Worm (Caenorhabditis elegans) whole organism, L4 larva: ENCODE measurements around the gene spv-1.
A peak's percentile ranks its signal among the peaks of the same experiment; 100 is the strongest.

Experiments
- F10B5.3 ChIP-seq: sonication (generic microtip); optimal IDR thresholded peaks from 2 replicates; lab custom pipeline; 2016; ENCODE audit warnings: mild to moderate bottlenecking, missing genetic modification characterization, missing compliant biosample characterization
- F37D6.2 ChIP-seq: sonication (generic microtip); optimal IDR thresholded peaks from 2 replicates; lab custom pipeline; 2016; ENCODE audit warnings: mild to moderate bottlenecking, missing genetic modification characterization, missing compliant biosample characterization
- R02D3.7 ChIP-seq: fragments of 150-350 bp; sonication (generic microtip); optimal IDR thresholded peaks from 3 replicates; lab custom pipeline; 2014; ENCODE audit warnings: missing biosample characterization, missing genetic modification characterization
- T20F7.1 ChIP-seq: fragments of 200-800 bp; sonication (Bioruptor generic); optimal IDR thresholded peaks from 2 replicates; lab custom pipeline; 2018; ENCODE audit warnings: mild to moderate bottlenecking, missing genetic modification characterization, missing compliant biosample characterization
- Y105C5A.15 ChIP-seq: fragments of 200-800 bp; sonication (Bioruptor generic); IDR thresholded peaks from 2 replicates; pipeline ENCODE4 v1.3.6; 2022; ENCODE audit warnings: missing genetic modification characterization, missing compliant biosample characterization
- Y48G9A.11 ChIP-seq: fragments of 200-800 bp; sonication (Bioruptor generic); IDR thresholded peaks from 2 replicates; pipeline ENCODE4 v1.3.6; 2022; ENCODE audit warnings: missing genetic modification reagents, missing genetic modification characterization, missing compliant biosample characterization
- ZK337.2 ChIP-seq: fragments of 200-800 bp; sonication (Bioruptor generic); IDR thresholded peaks from 2 replicates; pipeline ENCODE4 v1.3.6; 2022; ENCODE audit warnings: missing genetic modification reagents, missing genetic modification characterization, missing compliant biosample characterization
- ZK546.5 ChIP-seq, 2 experiments: sonication (generic microtip); optimal IDR thresholded peaks; 2 replicates each; lab custom pipeline; 2017; ENCODE audit warnings: missing biosample characterization in 2 of 2, missing genetic modification characterization in 2 of 2
- aha-1 ChIP-seq: fragments of 150-350 bp; peaks from one replicate; lab custom pipeline; 2014; ENCODE audit warnings: missing biosample characterization, missing genetic modification characterization
- ama-1 ChIP-seq: fragments of 150-350 bp; optimal IDR thresholded peaks from 2 replicates; lab custom pipeline; 2014; ENCODE audit warnings: inconsistent platforms, mixed read lengths
- ceh-62 ChIP-seq: sonication (generic microtip); optimal IDR thresholded peaks from 2 replicates; lab custom pipeline; 2017; ENCODE audit warnings: missing biosample characterization, missing genetic modification characterization
- cey-2 ChIP-seq: sonication (generic microtip); optimal IDR thresholded peaks from 3 replicates; lab custom pipeline; 2017; ENCODE audit warnings: missing genetic modification characterization, mild to moderate bottlenecking, missing compliant biosample characterization, antibody characterized with exemption, borderline replicate concordance; ENCODE audit not compliant: insufficient read depth
- ctbp-1 ChIP-seq: fragments of 200-800 bp; sonication (Bioruptor generic); IDR thresholded peaks from 2 replicates; pipeline ENCODE4 v1.3.6; 2022; ENCODE audit warnings: missing genetic modification reagents, missing genetic modification characterization, missing compliant biosample characterization
- daf-16 ChIP-seq, 3 experiments: sonication (generic microtip); optimal IDR thresholded peaks; 2 replicates each; lab custom pipeline; 2016 to 2017; ENCODE audit warnings: missing genetic modification characterization in 3 of 3, missing genetic modification reagents in 3 of 3, mild to moderate bottlenecking in 2 of 3, missing compliant biosample characterization in 2 of 3, missing biosample characterization in 1 of 3, moderate library complexity in 1 of 3
- daf-19 ChIP-seq: fragments of 200-800 bp; sonication (Bioruptor generic); conservative IDR thresholded peaks from 2 replicates; pipeline ENCODE4 v1.3.6; 2022; ENCODE audit warnings: missing genetic modification characterization, missing compliant biosample characterization
- dpl-1 ChIP-seq: fragments of 150-350 bp; optimal IDR thresholded peaks from 2 replicates; lab custom pipeline; 2014; ENCODE audit warnings: missing biosample characterization, missing genetic modification reagents, missing genetic modification characterization
- duxl-1 ChIP-seq: sonication (generic microtip); optimal IDR thresholded peaks from 2 replicates; lab custom pipeline; 2016; ENCODE audit warnings: mild to moderate bottlenecking, missing genetic modification characterization, moderate library complexity, missing compliant biosample characterization; ENCODE audit not compliant: poor library complexity
- dve-1 ChIP-seq: sonication (generic microtip); optimal IDR thresholded peaks from 2 replicates; lab custom pipeline; 2017; ENCODE audit warnings: antibody characterized with exemption, mild to moderate bottlenecking, missing genetic modification characterization, missing compliant biosample characterization; ENCODE audit not compliant: insufficient read depth
- egl-43 ChIP-seq: fragments of 200-800 bp; sonication (Bioruptor generic); IDR thresholded peaks from 2 replicates; pipeline ENCODE4 v1.3.6; 2022; ENCODE audit warnings: missing genetic modification reagents, missing genetic modification characterization, missing compliant biosample characterization
- hif-1 ChIP-seq, 2 experiments: sonication (generic microtip); optimal IDR thresholded peaks; 2 replicates each; lab custom pipeline; 2016 to 2017; ENCODE audit warnings: missing compliant biosample characterization in 2 of 2, missing genetic modification characterization in 2 of 2, missing genetic modification reagents in 2 of 2, missing genotype in 2 of 2, mild to moderate bottlenecking in 1 of 2
- hlh-30 ChIP-seq: sonication (generic microtip); optimal IDR thresholded peaks from 2 replicates; lab custom pipeline; 2017; ENCODE audit warnings: antibody characterized with exemption, mild to moderate bottlenecking, missing genetic modification characterization, missing compliant biosample characterization; ENCODE audit not compliant: insufficient read depth
- hmg-1.1 ChIP-seq: fragments of 200-800 bp; sonication (Bioruptor generic); IDR thresholded peaks from 2 replicates; pipeline ENCODE4 v1.3.6; 2022; ENCODE audit warnings: missing genetic modification reagents, missing genetic modification characterization, missing compliant biosample characterization
- jun-1 ChIP-seq: fragments of 150-350 bp; optimal IDR thresholded peaks from 2 replicates; lab custom pipeline; 2014; ENCODE audit warnings: missing biosample characterization, missing genetic modification reagents, missing genetic modification characterization
- lim-7 ChIP-seq: fragments of 200-800 bp; sonication (Bioruptor generic); IDR thresholded peaks from 2 replicates; pipeline ENCODE4 v1.3.6; 2022; ENCODE audit warnings: missing genetic modification characterization, missing compliant biosample characterization
- lin-13 ChIP-seq: fragments of 150-350 bp; optimal IDR thresholded peaks from 2 replicates; lab custom pipeline; 2014; ENCODE audit warnings: missing biosample characterization, missing genetic modification reagents, missing genetic modification characterization
- lin-38 ChIP-seq: fragments of 200-800 bp; sonication (Bioruptor generic); IDR thresholded peaks from 2 replicates; pipeline ENCODE4 v1.3.6; 2022; ENCODE audit warnings: missing genetic modification reagents, missing genetic modification characterization, missing compliant biosample characterization
- lsy-2 ChIP-seq, 2 experiments: fragments of 150-350 bp in 1 of 2; sonication (generic microtip) in 1 of 2; optimal IDR thresholded peaks; 2 replicates each; lab custom pipeline; 2014 to 2017; ENCODE audit warnings: missing biosample characterization in 2 of 2, missing genetic modification characterization in 2 of 2
- madf-5 ChIP-seq, 2 experiments: fragments of 200-800 bp; sonication (Bioruptor generic); IDR thresholded peaks; 2 replicates each; pipeline ENCODE4 v1.3.6; 2022; ENCODE audit warnings: missing compliant biosample characterization in 2 of 2, missing genetic modification characterization in 2 of 2
- madf-9 ChIP-seq: fragments of 200-800 bp; sonication (Bioruptor generic); conservative IDR thresholded peaks from 2 replicates; pipeline ENCODE4 v1.3.6; 2022; ENCODE audit warnings: missing genetic modification reagents, missing genetic modification characterization, missing compliant biosample characterization
- mep-1 ChIP-seq: fragments of 150-350 bp; sonication (generic microtip); optimal IDR thresholded peaks from 3 replicates; lab custom pipeline; 2014; ENCODE audit warnings: missing biosample characterization, missing genetic modification characterization
- mxl-2 ChIP-seq: fragments of 200-800 bp; sonication (Bioruptor generic); conservative IDR thresholded peaks from 2 replicates; pipeline ENCODE4 v1.3.6; 2022; ENCODE audit warnings: missing genetic modification reagents, missing genetic modification characterization, missing compliant biosample characterization
- nhr-102 ChIP-seq: sonication (generic microtip); optimal IDR thresholded peaks from 2 replicates; lab custom pipeline; 2016; ENCODE audit warnings: mild to moderate bottlenecking, missing genetic modification characterization, moderate library complexity, missing compliant biosample characterization
- nhr-11 ChIP-seq: fragments of 150-350 bp; optimal IDR thresholded peaks from 2 replicates; lab custom pipeline; 2014; ENCODE audit warnings: missing biosample characterization, missing genetic modification characterization
- nhr-25 ChIP-seq: sonication (generic microtip); optimal IDR thresholded peaks from 2 replicates; lab custom pipeline; 2017; ENCODE audit warnings: missing genetic modification characterization, mild to moderate bottlenecking, missing compliant biosample characterization, antibody characterized with exemption, moderate library complexity, borderline replicate concordance; ENCODE audit not compliant: insufficient read depth
- nhr-28 ChIP-seq: fragments of 150-350 bp; optimal IDR thresholded peaks from 2 replicates; lab custom pipeline; 2014; ENCODE audit warnings: missing biosample characterization, missing genetic modification characterization
- nhr-48 ChIP-seq: sonication (generic microtip); optimal IDR thresholded peaks from 2 replicates; lab custom pipeline; 2016; ENCODE audit warnings: mild to moderate bottlenecking, missing genetic modification characterization, missing compliant biosample characterization
- nhr-6 ChIP-seq: fragments of 150-350 bp; optimal IDR thresholded peaks from 2 replicates; lab custom pipeline; 2014; ENCODE audit warnings: missing biosample characterization, missing genetic modification characterization
- nhr-77 ChIP-seq: fragments of 150-350 bp; optimal IDR thresholded peaks from 2 replicates; lab custom pipeline; 2014; ENCODE audit warnings: missing biosample characterization, missing genetic modification characterization
- pha-4 ChIP-seq, 2 experiments: fragments of 150-350 bp in 1 of 2; fragments of 200-800 bp in 1 of 2; sonication (Bioruptor generic) in 1 of 2; IDR thresholded peaks in 1 of 2; optimal IDR thresholded peaks in 1 of 2; 2 replicates each; pipeline versions ENCODE4 v1.3.6 to Lab custom; 2014 to 2022; ENCODE audit warnings: missing genetic modification characterization in 2 of 2, missing genetic modification reagents in 2 of 2, missing biosample characterization in 1 of 2, missing compliant biosample characterization in 1 of 2
- php-3 ChIP-seq: fragments of 200-800 bp; sonication (Bioruptor generic); IDR thresholded peaks from 2 replicates; pipeline ENCODE4 v1.3.6; 2022; ENCODE audit warnings: missing genetic modification reagents, missing genetic modification characterization, missing compliant biosample characterization
- sdz-12 ChIP-seq: fragments of 200-800 bp; sonication (Bioruptor generic); optimal IDR thresholded peaks from 2 replicates; lab custom pipeline; 2018; ENCODE audit warnings: mild to moderate bottlenecking, missing genetic modification characterization, missing compliant biosample characterization
- snpc-4 ChIP-seq: fragments of 150-350 bp; optimal IDR thresholded peaks from 2 replicates; lab custom pipeline; 2014; ENCODE audit warnings: missing biosample characterization, missing genetic modification characterization
- spr-1 ChIP-seq: sonication (generic microtip); optimal IDR thresholded peaks from 2 replicates; lab custom pipeline; 2016; ENCODE audit warnings: mild to moderate bottlenecking, missing genetic modification characterization, missing compliant biosample characterization
- spr-3 ChIP-seq: fragments of 200-800 bp; sonication (Bioruptor generic); optimal IDR thresholded peaks from 2 replicates; lab custom pipeline; 2018; ENCODE audit warnings: mild to moderate bottlenecking, missing genetic modification characterization, missing compliant biosample characterization
- unc-39 ChIP-seq: sonication (generic microtip); optimal IDR thresholded peaks from 2 replicates; lab custom pipeline; 2017; ENCODE audit warnings: missing biosample characterization, missing genetic modification characterization
- vab-7 ChIP-seq: fragments of 200-800 bp; sonication (Bioruptor generic); IDR thresholded peaks from 2 replicates; pipeline ENCODE4 v1.3.6; 2022; ENCODE audit warnings: missing genetic modification reagents, missing genetic modification characterization, missing compliant biosample characterization
- zfp-3 ChIP-seq: fragments of 200-800 bp; sonication (Bioruptor generic); conservative IDR thresholded peaks from 2 replicates; pipeline ENCODE4 v1.3.6; 2022; ENCODE audit warnings: missing genetic modification reagents, missing genetic modification characterization, missing compliant biosample characterization
- zip-11 ChIP-seq: fragments of 200-800 bp; sonication (Bioruptor generic); IDR thresholded peaks from 2 replicates; pipeline ENCODE4 v1.3.6; 2022; ENCODE audit warnings: missing genetic modification characterization, missing compliant biosample characterization
- zip-2 ChIP-seq: fragments of 150-350 bp; optimal IDR thresholded peaks from 2 replicates; lab custom pipeline; 2014; ENCODE audit warnings: missing biosample characterization, missing genetic modification characterization
- ztf-7 ChIP-seq: fragments of 150-350 bp; optimal IDR thresholded peaks from 2 replicates; lab custom pipeline; 2014; ENCODE audit warnings: missing biosample characterization, missing genetic modification characterization

Gene spv-1

DNA sequence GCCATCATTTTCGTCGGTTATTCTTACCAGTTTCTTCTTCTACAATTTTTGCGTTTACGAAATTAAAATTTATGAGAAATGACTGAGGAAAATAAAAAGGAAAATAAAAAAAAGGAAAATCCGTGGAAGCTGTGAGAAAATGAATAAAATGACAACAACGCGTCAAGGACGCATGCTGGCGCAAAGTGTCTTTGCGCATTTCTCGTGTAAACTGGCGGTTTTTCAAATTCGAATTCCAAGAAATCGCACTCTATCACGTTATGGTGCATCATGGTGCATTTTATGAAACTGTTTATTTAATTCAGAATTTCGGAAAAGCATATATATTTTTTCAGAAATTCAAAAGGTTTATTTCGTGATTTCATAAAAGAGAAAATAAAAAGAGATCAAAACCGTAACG is 16.7 kb upstream of the spv-1 start, which contains the start of gene dbt-1:
Gene dbt-1, minus strand, starts transcription at position 39 of the 400 bp plus-strand sequence.
- TF ChIP-seq lim-7 (GFP tag; lab: Robert Waterston, UW) (no peak), mep-1 (tag; lab: Kevin White, UChicago) (peak; percentile 76), cey-2 (tag; lab: Kevin White, UChicago) (no peak), T20F7.1 (GFP tag; lab: Kevin White, UChicago) (peak; percentile 58), zip-11 (GFP tag; lab: Robert Waterston, UW) (no peak), dve-1 (tag; lab: Kevin White, UChicago) (peak; percentile 77), F10B5.3 (peak; percentile 76), sdz-12 (GFP tag; lab: Kevin White, UChicago) (no peak), ZK546.5 (tag; optimal IDR thresholded peaks at IDR 0.05; lab: Kevin White, UChicago) (no peak), nhr-77 (peak; percentile 18), mxl-2 (GFP tag; lab: Robert Waterston, UW) (no peak), nhr-11 (tag; lab: Kevin White, UChicago) (peak; percentile 57), nhr-6 (tag; lab: Kevin White, UChicago) (peak; percentile 52), ama-1 (lab: Kevin White, UChicago) (peak; percentile 43), nhr-25 (peak; percentile 59), pha-4 (GFP tag; IDR thresholded peaks at IDR 0.05; lab: Robert Waterston, UW) (no peak), pha-4 (tag; optimal IDR thresholded peaks at IDR 0.05; lab: Kevin White, UChicago) (peak; percentile 4), nhr-28 (tag; lab: Kevin White, UChicago) (peak; percentile 35), snpc-4 (no peak), unc-39 (no peak), hlh-30 (tag; lab: Kevin White, UChicago) (peak; percentile 53), Y105C5A.15 (GFP tag; lab: Robert Waterston, UW) (no peak), R02D3.7 (tag; lab: Kevin White, UChicago) (no peak), spr-3 (GFP tag; lab: Kevin White, UChicago) (peak; percentile 28), ctbp-1 (GFP tag; lab: Robert Waterston, UW) (peak; percentile 22; the same call in 1 of the 2 replicates), madf-9 (GFP tag; lab: Robert Waterston, UW) (no peak), spr-1 (tag; lab: Kevin White, UChicago) (peak; percentile 15), vab-7 (GFP tag; lab: Robert Waterston, UW) (no peak), daf-16 (GFP tag; optimal IDR thresholded peaks at IDR 0.05; lab: Kevin White, UChicago) (peak in 1 of 2 experiments; percentile 13), daf-16 (tag; optimal IDR thresholded peaks at IDR 0.05; lab: Kevin White, UChicago) (peak; percentile 36), hmg-1.1 (GFP tag; lab: Robert Waterston, UW) (peak; percentile 73), zfp-3 (GFP tag; lab: Robert Waterston, UW) (no peak), madf-5 (GFP tag; IDR thresholded peaks at IDR 0.05; lab: Robert Waterston, UW) (no peak), aha-1 (tag; lab: Kevin White, UChicago) (peak; percentile 89), duxl-1 (tag; lab: Kevin White, UChicago) (peak; percentile 86), nhr-102 (tag; lab: Kevin White, UChicago) (peak; percentile 83), zip-2 (tag; lab: Kevin White, UChicago) (peak; percentile 70), lin-38 (GFP tag; lab: Robert Waterston, UW) (peak; percentile 79), dpl-1 (GFP tag; lab: Kevin White, UChicago) (peak; percentile 98), ceh-62 (tag; lab: Kevin White, UChicago) (no peak), nhr-48 (tag; lab: Kevin White, UChicago) (peak; percentile 62), jun-1 (tag; lab: Kevin White, UChicago) (peak; percentile 24), lin-13 (GFP tag; lab: Kevin White, UChicago) (peak; percentile 48), ZK337.2 (GFP tag; lab: Robert Waterston, UW) (no peak), hif-1 (tag; optimal IDR thresholded peaks at IDR 0.05; lab: Kevin White, UChicago) (peak in 1 of 2 experiments; percentile 32), php-3 (GFP tag; lab: Robert Waterston, UW) (0 out of 2 replicates have a peak, but pooled peaks have one; percentile 18), F37D6.2 (tag; lab: Kevin White, UChicago) (peak; percentile 38), ztf-7 (tag; lab: Kevin White, UChicago) (peak; percentile 49), lsy-2 (tag; optimal IDR thresholded peaks at IDR 0.05; lab: Kevin White, UChicago) (peak in 1 of 2 experiments; percentile 91), egl-43 (GFP tag; lab: Robert Waterston, UW) (no peak), Y48G9A.11 (GFP tag; lab: Robert Waterston, UW) (no peak), daf-19 (GFP tag; lab: Robert Waterston, UW) (no peak)
